Fruit fly (Drosophila melanogaster): ENCODE measurements around the gene CG32277.

CG32277 gene

DNA sequence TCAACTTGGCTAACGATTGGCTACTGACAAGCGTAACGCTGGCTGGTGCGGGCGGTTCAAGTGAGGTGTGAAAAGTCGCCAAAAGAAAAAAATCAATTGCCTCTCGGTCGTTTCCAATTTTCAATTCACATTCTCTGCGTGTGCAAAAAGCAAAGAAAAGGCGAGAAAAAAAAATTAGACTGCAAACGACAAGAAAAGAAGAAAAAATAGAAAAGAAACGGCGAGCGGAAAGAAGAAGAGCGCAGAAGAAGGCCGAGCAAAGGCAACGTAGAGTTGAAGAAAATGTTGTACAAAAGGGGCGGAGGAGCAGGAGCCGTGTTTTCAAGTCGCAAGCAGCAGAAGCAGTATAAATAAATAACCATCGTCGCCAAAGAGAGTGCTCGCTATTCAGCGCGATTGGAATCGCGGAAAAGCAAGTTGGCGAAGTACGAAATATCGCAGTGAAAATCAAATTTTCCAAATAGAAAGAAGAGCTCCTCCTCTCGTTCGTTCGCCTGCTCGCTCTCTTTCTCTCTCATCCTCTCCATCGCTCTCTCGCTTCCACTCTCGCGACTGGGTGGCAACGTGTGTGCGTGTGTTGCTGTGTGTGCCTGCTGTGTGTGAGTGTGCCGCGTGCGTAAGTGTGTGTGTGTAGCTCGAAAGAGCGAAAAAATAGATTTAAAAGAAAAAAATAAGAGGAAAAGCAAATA is 20.7 kb upstream of the CG32277 start (continued):
- TF ChIP-seq CG7368 (GFP tag; optimal IDR thresholded peaks at IDR 0.05) (no peak), CG1621 (tag; optimal IDR thresholded peaks at IDR 0.05) (no peak), Ets21C (GFP tag; optimal IDR thresholded peaks at IDR 0.05) (no peak), Hr4 (GFP tag; optimal IDR thresholded peaks at IDR 0.05) (no peak), CG34406 (GFP tag; optimal IDR thresholded peaks at IDR 0.05) (peak; percentile 29), Met (GFP tag; optimal IDR thresholded peaks at IDR 0.05) (no peak), spab (GFP tag; optimal IDR thresholded peaks at IDR 0.05) (no peak), lz (GFP tag; optimal IDR thresholded peaks at IDR 0.05) (no peak), CG11902 (GFP tag; optimal IDR thresholded peaks at IDR 0.05) (no peak), achi (GFP tag; optimal IDR thresholded peaks at IDR 0.05) (no peak), Hr39 (GFP tag; optimal IDR thresholded peaks at IDR 0.05) (no peak), CG9139 (GFP tag; optimal IDR thresholded peaks at IDR 0.05) (peak; percentile 69), ss (GFP tag; optimal IDR thresholded peaks at IDR 0.05) (peak in 1 of 2 experiments; percentile 79), Hr38 (GFP tag; optimal IDR thresholded peaks at IDR 0.05) (no peak), vri (GFP tag; optimal IDR thresholded peaks at IDR 0.05) (peak; percentile 52), pdm3 (GFP tag; optimal IDR thresholded peaks at IDR 0.05) (no peak), Ets96B (tag; optimal IDR thresholded peaks at IDR 0.05) (peak; percentile 57), CG11762 (GFP tag; optimal IDR thresholded peaks at IDR 0.05; ENCODE audit: insufficient read depth) (no peak), acj6 (GFP tag; optimal IDR thresholded peaks at IDR 0.05) (no peak), Eip93F (GFP tag; optimal IDR thresholded peaks at IDR 0.05) (no peak), fd59A (GFP tag; optimal IDR thresholded peaks at IDR 0.05) (no peak), Eip78C (GFP tag) (no peak), CG6163 (GFP tag; IDR thresholded peaks at IDR 0.05) (peak; percentile 34; the same call in 1 of the 3 replicates), cyc (GFP tag; optimal IDR thresholded peaks at IDR 0.05) (no peak), CG6854 (GFP tag; optimal IDR thresholded peaks at IDR 0.05) (no peak), eg (GFP tag; IDR thresholded peaks at IDR 0.05) (peak; percentile 59), OdsH (GFP tag; optimal IDR thresholded peaks at IDR 0.05) (no peak), CG11294 (GFP tag; IDR thresholded peaks at IDR 0.05) (no peak), CG6276 (GFP tag; optimal IDR thresholded peaks at IDR 0.05) (peak; percentile 59), svp (GFP tag) (no peak), CG4318 (GFP tag; optimal IDR thresholded peaks at IDR 0.05) (no peak), Sox15 (GFP tag; optimal IDR thresholded peaks at IDR 0.05) (no peak)

DNA sequence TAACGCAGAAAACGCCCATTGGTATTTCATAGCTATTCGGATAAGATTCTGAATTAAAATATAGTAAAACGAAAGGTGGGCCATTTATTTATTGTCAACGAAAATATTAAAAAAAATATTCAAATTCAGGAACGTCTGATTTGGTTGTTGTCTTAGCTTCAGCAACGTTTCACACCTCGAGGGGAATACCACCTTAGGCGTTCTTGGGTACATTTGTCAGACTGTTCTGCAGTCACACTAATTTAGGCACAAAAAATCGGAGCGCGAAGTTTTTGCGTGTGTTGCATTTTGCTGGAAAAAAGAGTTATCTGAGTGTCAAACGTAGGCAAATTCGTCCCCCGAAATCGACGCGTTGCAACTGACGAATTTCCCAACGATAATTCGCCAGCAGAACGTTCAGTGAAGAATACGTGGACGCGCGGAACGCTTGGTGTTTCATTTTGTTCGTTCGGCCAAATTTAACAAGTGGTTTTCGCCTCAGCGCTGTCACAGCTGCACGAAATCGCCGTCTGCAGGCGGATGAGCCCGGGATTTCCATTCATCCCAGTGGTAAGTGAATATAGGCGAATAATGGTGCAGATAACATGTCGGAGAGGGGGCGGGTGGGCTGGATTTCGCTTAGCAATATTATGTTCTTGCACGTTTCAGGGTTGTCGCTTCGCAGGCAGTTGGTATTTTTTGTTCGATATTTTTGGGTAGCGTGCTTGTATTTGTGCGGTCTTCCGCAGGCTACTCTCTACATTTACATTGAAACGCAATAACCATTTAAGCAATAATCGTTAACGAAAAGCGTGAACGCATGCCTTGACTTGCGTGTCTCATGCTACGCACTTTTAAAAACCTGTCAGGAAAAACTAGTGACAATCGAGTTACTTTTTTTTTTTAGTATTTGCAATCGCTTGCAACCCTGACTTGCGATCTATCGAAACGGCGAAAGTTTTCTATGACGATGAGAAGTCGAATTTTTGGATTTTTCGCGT is 19.8 kb upstream of the CG32277 start, which contains the start of gene Larp4B:
TSS of gene Larp4B (plus strand) at position 99 of the 980 bp plus-strand sequence.
- TF ChIP-seq CG7368 (GFP tag; optimal IDR thresholded peaks at IDR 0.05) (no peak), CG34406 (GFP tag; optimal IDR thresholded peaks at IDR 0.05) (no peak), CG8632 (GFP tag; optimal IDR thresholded peaks at IDR 0.05) (no peak), Sox102F (GFP tag; optimal IDR thresholded peaks at IDR 0.05) (no peak), topi (GFP tag; optimal IDR thresholded peaks at IDR 0.05) (no peak), CG10631 (GFP tag; optimal IDR thresholded peaks at IDR 0.05) (no peak), Gug (GFP tag; IDR thresholded peaks at IDR 0.05) (no peak), Eip93F (GFP tag; optimal IDR thresholded peaks at IDR 0.05) (no peak), dac (GFP tag; optimal IDR thresholded peaks at IDR 0.05) (no peak), Eip78C (GFP tag) (peak; percentile 75), lz (GFP tag; optimal IDR thresholded peaks at IDR 0.05) (peak; percentile 8), CG3032 (tag; optimal IDR thresholded peaks at IDR 0.05) (no peak), Hr38 (GFP tag; optimal IDR thresholded peaks at IDR 0.05) (no peak), CG3919 (GFP tag; optimal IDR thresholded peaks at IDR 0.05) (no peak), Hr39 (GFP tag; optimal IDR thresholded peaks at IDR 0.05) (no peak), Smox (GFP tag; optimal IDR thresholded peaks at IDR 0.05) (no peak), OdsH (GFP tag; optimal IDR thresholded peaks at IDR 0.05) (no peak), CG1621 (tag; optimal IDR thresholded peaks at IDR 0.05) (no peak), fkh (GFP tag; optimal IDR thresholded peaks at IDR 0.05) (no peak), Ets21C (GFP tag; optimal IDR thresholded peaks at IDR 0.05) (no peak), fd85E (GFP tag; optimal IDR thresholded peaks at IDR 0.05) (no peak), Ets96B (tag; optimal IDR thresholded peaks at IDR 0.05) (no peak), salr (GFP tag; optimal IDR thresholded peaks at IDR 0.05) (no peak), Sox14 (GFP tag; optimal IDR thresholded peaks at IDR 0.05) (peak; percentile 43), CG6163 (GFP tag; IDR thresholded peaks at IDR 0.05) (no peak), Met (GFP tag; optimal IDR thresholded peaks at IDR 0.05) (no peak), CG8319 (GFP tag; optimal IDR thresholded peaks at IDR 0.05) (no peak), fd59A (GFP tag; optimal IDR thresholded peaks at IDR 0.05) (no peak), CG8119 (GFP tag; IDR thresholded peaks at IDR 0.05) (no peak)
